Fruit fly (Drosophila melanogaster): ENCODE results near the gene dpr11.

- TF ChIP-seq CG8301 (tag; optimal IDR thresholded peaks at IDR 0.05) (no peak), EcR (GFP tag; optimal IDR thresholded peaks at IDR 0.05) (no peak), D1 (tag; optimal IDR thresholded peaks at IDR 0.05) (no peak), CG9948 (tag; optimal IDR thresholded peaks at IDR 0.05) (no peak), CG14655 (GFP tag; optimal IDR thresholded peaks at IDR 0.05) (no peak), Pif1B (GFP tag; optimal IDR thresholded peaks at IDR 0.05) (no peak), fd96Ca (GFP tag; IDR thresholded peaks at IDR 0.05) (no peak), CG13204 (GFP tag; optimal IDR thresholded peaks at IDR 0.05) (no peak)
Measured at dm6 chr3R:6627800-6628199, 34.7 kb upstream of the dpr11 start, which contains the start of gene sowi.

Data from whole organism, pupa.